Worm (Caenorhabditis elegans) whole organism, early embryonic: Measurements from ENCODE around the gene nas-8.

Source experiments
- F13C5.2 ChIP-seq: sonication (generic microtip); optimal IDR thresholded peaks from 2 replicates; lab custom pipeline; 2017; ENCODE audit warnings: mild to moderate bottlenecking, missing genetic modification characterization, inconsistent platforms, missing compliant biosample characterization
- ama-1 ChIP-seq: fragments of 150-350 bp; optimal IDR thresholded peaks from 2 replicates; lab custom pipeline; 2014
- ceh-13 ChIP-seq: fragments of 200-800 bp; sonication (Bioruptor generic); optimal IDR thresholded peaks from 2 replicates; lab custom pipeline; 2018; ENCODE audit warnings: mild to moderate bottlenecking, missing genetic modification characterization, missing compliant biosample characterization
- ets-7 ChIP-seq: sonication (generic microtip); optimal IDR thresholded peaks from 2 replicates; lab custom pipeline; 2016; ENCODE audit warnings: missing genotype, missing genetic modification characterization, missing compliant biosample characterization
- flt-1 ChIP-seq: fragments of 200-800 bp; sonication (Bioruptor generic); IDR thresholded peaks from 2 replicates; pipeline ENCODE4 v1.3.6; 2022; ENCODE audit warnings: missing genetic modification characterization, missing compliant biosample characterization
- scrt-1 ChIP-seq: fragments of 200-800 bp; sonication (Bioruptor generic); IDR thresholded peaks from 2 replicates; pipeline ENCODE4 v1.3.6; 2022; ENCODE audit warnings: missing genetic modification characterization, missing compliant biosample characterization
- tbx-37 ChIP-seq: fragments of 200-800 bp; sonication (Bioruptor generic); conservative IDR thresholded peaks from 2 replicates; pipeline ENCODE4 v1.3.6; 2022; ENCODE audit warnings: missing genetic modification reagents, missing genetic modification characterization, missing compliant biosample characterization
- tra-4 ChIP-seq: sonication (generic microtip); optimal IDR thresholded peaks from 2 replicates; lab custom pipeline; 2017; ENCODE audit warnings: missing genetic modification characterization, missing compliant biosample characterization

- TF ChIP-seq flt-1 (GFP tag; lab: Robert Waterston, UW) (no peak), ceh-13 (no peak), tbx-37 (no peak), scrt-1 (no peak), ama-1 (lab: Kevin White, UChicago) (no peak), tra-4 (tag; lab: Kevin White, UChicago) (no peak), ets-7 (no peak), F13C5.2 (tag; lab: Kevin White, UChicago) (no peak)
These were observed 17.1 kb downstream of the nas-8 start, which contains the start of gene grsp-3 for ce11 chrIV:7131780-7132179.
